Worm (Caenorhabditis elegans): Measurements from ENCODE around the gene C10C6.13.

C10C6.13 gene

DNA sequence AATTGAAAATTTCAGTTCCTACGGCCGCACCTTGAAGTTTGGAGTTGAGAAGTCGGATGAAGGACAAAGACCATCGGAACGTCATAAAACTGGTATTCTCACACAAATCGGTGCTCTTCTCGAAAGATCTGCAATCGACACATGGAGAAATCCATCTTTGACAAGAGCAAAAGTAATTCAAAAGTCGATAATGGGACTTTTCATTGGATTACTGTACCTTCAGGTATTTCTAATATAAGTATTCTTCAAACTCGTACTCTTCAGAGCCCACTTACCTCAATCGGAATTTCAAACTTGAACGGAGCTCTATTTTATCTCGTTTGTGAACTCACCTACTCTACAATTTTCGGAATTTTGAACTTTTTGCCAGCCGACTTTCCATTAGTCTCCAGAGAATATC lies 2.5 kb upstream of the C10C6.13 start:
- TF ChIP-seq unc-39 (tag; optimal IDR thresholded peaks at IDR 0.05) (no peak), aly-2 (tag; optimal IDR thresholded peaks at IDR 0.05) (no peak), nhr-21 (tag; optimal IDR thresholded peaks at IDR 0.05) (no peak), fos-1 (tag; optimal IDR thresholded peaks at IDR 0.05) (no peak), nhr-11 (tag; optimal IDR thresholded peaks at IDR 0.05) (no peak), blmp-1 (tag; optimal IDR thresholded peaks at IDR 0.05; ENCODE audit: insufficient read depth) (no peak), ztf-11 (tag; optimal IDR thresholded peaks at IDR 0.05) (no peak), F13H6.1 (tag; optimal IDR thresholded peaks at IDR 0.05) (no peak), lin-39 (tag; optimal IDR thresholded peaks at IDR 0.05) (no peak)

DNA sequence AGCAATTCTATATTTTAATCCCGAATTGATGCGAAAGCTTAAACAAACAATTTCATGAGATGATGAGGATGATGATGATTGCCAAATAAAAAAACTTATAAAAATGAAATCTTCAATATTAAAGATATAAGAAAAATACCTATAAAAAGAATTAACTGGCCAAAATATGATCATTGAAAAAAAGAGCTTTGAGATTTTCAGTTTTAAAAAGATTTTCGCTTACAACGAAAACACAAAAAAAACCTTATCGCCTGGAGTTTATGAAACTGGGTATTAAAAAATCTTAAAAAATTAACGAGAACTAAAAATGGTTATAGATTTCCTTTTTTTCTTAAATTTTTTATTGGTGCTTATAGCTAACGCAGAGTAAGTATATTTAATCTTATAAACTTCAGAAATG lies 2.1 kb downstream of the C10C6.13 start, which contains the start of gene C10C6.7:
C10C6.7 (minus strand) TSS at position 101 of the 400 bp plus-strand sequence.
- TF ChIP-seq ztf-11 (tag; optimal IDR thresholded peaks at IDR 0.05): no peak
- TF ChIP-seq egl-27 (tag; optimal IDR thresholded peaks at IDR 0.05): no peak
- TF ChIP-seq lin-13 (GFP tag; optimal IDR thresholded peaks at IDR 0.05): no peak
- no peak for TF ChIP-seq alr-1 (tag; optimal IDR thresholded peaks at IDR 0.05)
- no peak for TF ChIP-seq lsy-2 (tag; optimal IDR thresholded peaks at IDR 0.05)
- no peak for TF ChIP-seq nhr-10 (tag; optimal IDR thresholded peaks at IDR 0.05)
- no peak for TF ChIP-seq ztf-1 (GFP tag; conservative IDR thresholded peaks at IDR 0.05)
- no peak for TF ChIP-seq ztf-4 (tag; optimal IDR thresholded peaks at IDR 0.05)
- no peak for TF ChIP-seq R02D3.7 (tag; optimal IDR thresholded peaks at IDR 0.05)
- TF ChIP-seq lin-39 (tag; optimal IDR thresholded peaks at IDR 0.05): no peak
- no peak for TF ChIP-seq nhr-21 (tag; optimal IDR thresholded peaks at IDR 0.05)
- no peak for TF ChIP-seq C34F6.9 (tag; optimal IDR thresholded peaks at IDR 0.05)
- TF ChIP-seq lin-11 (tag; optimal IDR thresholded peaks at IDR 0.05): no peak
- TF ChIP-seq crh-2 (tag; optimal IDR thresholded peaks at IDR 0.05): no peak
- no peak for TF ChIP-seq elt-1 (tag; optimal IDR thresholded peaks at IDR 0.05)
- no peak for TF ChIP-seq ceh-82 (tag; optimal IDR thresholded peaks at IDR 0.05)
- no peak for TF ChIP-seq skn-1 (tag; optimal IDR thresholded peaks at IDR 0.05)

DNA sequence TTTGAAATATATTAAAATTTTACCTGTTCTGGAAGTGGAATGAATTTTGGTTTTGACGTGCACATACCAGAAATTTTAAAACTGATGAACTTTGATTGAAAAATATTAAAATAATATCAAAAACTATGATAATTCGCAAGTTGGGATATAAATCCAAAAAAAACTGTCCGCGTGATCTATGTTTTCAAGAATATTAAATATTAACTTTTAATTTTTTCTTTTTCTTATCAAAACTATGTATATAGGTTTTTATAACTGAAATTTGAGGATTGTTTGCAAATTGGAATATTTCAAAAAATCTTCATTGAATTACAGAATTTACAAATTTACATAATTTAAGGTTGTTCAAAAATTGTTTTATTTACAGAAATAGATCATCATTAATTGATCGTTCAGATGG lies 4.4 kb downstream of the C10C6.13 start, which contains the start of gene C10C6.3:
C10C6.3 (minus strand) TSS at position 101 of the 400 bp plus-strand sequence.
- no peak for TF ChIP-seq unc-62 (GFP tag; optimal IDR thresholded peaks at IDR 0.05)
- TF ChIP-seq alr-1 (tag; optimal IDR thresholded peaks at IDR 0.05): no peak
- no peak for TF ChIP-seq egl-27 (tag; optimal IDR thresholded peaks at IDR 0.05)
- TF ChIP-seq ZK546.5 (tag; optimal IDR thresholded peaks at IDR 0.05): no peak

DNA sequence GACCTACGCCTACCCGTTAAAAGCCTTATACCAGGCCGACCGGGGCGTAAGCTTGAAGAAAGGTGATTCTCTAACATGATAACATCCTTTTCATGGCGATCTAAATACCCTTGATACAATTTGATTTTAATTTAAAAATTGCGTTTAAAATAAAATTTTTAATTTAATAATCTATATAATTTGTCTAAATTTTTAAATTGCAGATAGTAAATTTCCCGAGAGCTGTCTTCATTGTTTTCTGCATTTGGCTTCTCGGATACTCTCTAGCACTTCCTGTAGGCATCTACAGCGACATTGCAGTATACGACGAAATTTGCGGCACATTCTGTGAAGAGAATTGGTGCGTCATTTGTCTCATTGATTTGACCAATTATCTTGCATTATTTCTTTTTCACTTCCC lies 8.2 kb downstream of the C10C6.13 start:
- TF ChIP-seq elt-1 (tag; optimal IDR thresholded peaks at IDR 0.05): no peak
- TF ChIP-seq skn-1 (tag; optimal IDR thresholded peaks at IDR 0.05): no peak
- no peak for TF ChIP-seq sma-9 (GFP tag; optimal IDR thresholded peaks at IDR 0.05)
- no peak for TF ChIP-seq sma-9 (tag; optimal IDR thresholded peaks at IDR 0.05)
- no peak for TF ChIP-seq zag-1 (tag; optimal IDR thresholded peaks at IDR 0.05)
- TF ChIP-seq ztf-1 (GFP tag; conservative IDR thresholded peaks at IDR 0.05): no peak
- no peak for TF ChIP-seq lsy-2 (tag; optimal IDR thresholded peaks at IDR 0.05)
- no peak for TF ChIP-seq dmd-4 (tag; optimal IDR thresholded peaks at IDR 0.05)
- no peak for TF ChIP-seq unc-55 (GFP tag; optimal IDR thresholded peaks at IDR 0.05)
- no peak for TF ChIP-seq R02D3.7 (tag; optimal IDR thresholded peaks at IDR 0.05)
- TF ChIP-seq ama-1 (optimal IDR thresholded peaks at IDR 0.05): no peak
- no peak for TF ChIP-seq nhr-12 (tag; optimal IDR thresholded peaks at IDR 0.05)
- no peak for TF ChIP-seq ceh-16 (tag; optimal IDR thresholded peaks at IDR 0.05)
- no peak for TF ChIP-seq sma-3 (GFP tag; optimal IDR thresholded peaks at IDR 0.05)
- no peak for TF ChIP-seq sem-4 (tag; optimal IDR thresholded peaks at IDR 0.05)
- TF ChIP-seq unc-39 (tag; optimal IDR thresholded peaks at IDR 0.05): no peak
- no peak for TF ChIP-seq nhr-10 (tag; optimal IDR thresholded peaks at IDR 0.05)
- no peak for TF ChIP-seq nhr-237 (tag; optimal IDR thresholded peaks at IDR 0.05)
- no peak for TF ChIP-seq peb-1 (tag; optimal IDR thresholded peaks at IDR 0.05)

DNA sequence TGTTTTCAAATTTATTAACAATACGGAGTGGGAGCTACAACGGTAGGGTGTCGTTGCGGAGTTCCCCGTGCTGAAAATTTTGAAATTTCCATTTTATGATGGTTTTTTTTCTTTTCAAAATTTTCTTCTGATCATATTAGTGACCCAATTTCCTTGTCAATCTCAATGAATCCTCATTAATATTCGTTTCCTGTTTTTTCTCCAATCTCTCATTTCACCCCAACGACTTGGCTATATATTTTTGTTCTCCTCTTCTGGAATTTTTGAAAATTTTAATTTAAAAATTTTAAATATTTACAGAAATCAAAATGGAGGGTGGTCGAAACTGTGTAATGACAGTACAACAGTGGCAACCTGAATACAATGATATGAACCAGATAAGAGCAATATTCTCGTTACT lies 9.9 kb downstream of the C10C6.13 start, which contains the start of gene npr-3:
npr-3 (plus strand) TSS at position 301 of the 400 bp plus-strand sequence.
- TF ChIP-seq zag-1 (tag; optimal IDR thresholded peaks at IDR 0.05) (no peak), nhr-129 (tag; optimal IDR thresholded peaks at IDR 0.05) (no peak), egl-27 (tag; optimal IDR thresholded peaks at IDR 0.05) (no peak), unc-55 (GFP tag; optimal IDR thresholded peaks at IDR 0.05) (no peak), nhr-23 (tag; optimal IDR thresholded peaks at IDR 0.05) (no peak), sem-4 (tag; optimal IDR thresholded peaks at IDR 0.05) (no peak), alr-1 (tag; optimal IDR thresholded peaks at IDR 0.05) (no peak), fos-1 (tag; optimal IDR thresholded peaks at IDR 0.05) (no peak), mdl-1 (tag; optimal IDR thresholded peaks at IDR 0.05) (no peak), aly-2 (tag; optimal IDR thresholded peaks at IDR 0.05) (no peak), blmp-1 (tag; optimal IDR thresholded peaks at IDR 0.05; ENCODE audit: insufficient read depth) (no peak), ztf-1 (GFP tag; conservative IDR thresholded peaks at IDR 0.05) (no peak), nhr-11 (tag; optimal IDR thresholded peaks at IDR 0.05) (no peak), skn-1 (tag; optimal IDR thresholded peaks at IDR 0.05) (no peak), nhr-21 (tag; optimal IDR thresholded peaks at IDR 0.05) (no peak)

All from whole organism, L2 larva.